Fruit fly (Drosophila melanogaster) whole organism, prepupa: ENCODE data around the gene CG6661.
A peak's percentile ranks its signal among the peaks of the same experiment; 100 is the strongest.

Experiments
- Blimp-1 ChIP-seq: fragments of 200-800 bp; sonication (Bioruptor generic); optimal IDR thresholded peaks from 3 replicates; lab custom pipeline; 2017; ENCODE audit warnings: missing biosample characterization, missing genetic modification characterization, mild to moderate bottlenecking, moderate library complexity, missing genetic modification reagents
- CG10631 ChIP-seq: fragments of 200-800 bp; sonication (Bioruptor generic); optimal IDR thresholded peaks from 2 replicates; lab custom pipeline; 2016; ENCODE audit warnings: missing biosample characterization, missing genetic modification characterization
- CG11294 ChIP-seq: fragments of 200-800 bp; sonication (Bioruptor generic); IDR thresholded peaks from 2 replicates; pipeline ENCODE4 v1.3.6; 2022; ENCODE audit warnings: missing biosample characterization, missing genetic modification characterization
- CG11762 ChIP-seq: fragments of 200-800 bp; sonication (Bioruptor generic); optimal IDR thresholded peaks from 3 replicates; lab custom pipeline; 2016; ENCODE audit warnings: missing biosample characterization, missing genetic modification characterization; ENCODE audit not compliant: insufficient read depth
- CG11902 ChIP-seq: fragments of 200-800 bp; sonication (Bioruptor generic); optimal IDR thresholded peaks from 3 replicates; lab custom pipeline; 2016; ENCODE audit warnings: missing biosample characterization, missing genetic modification characterization
- CG15336 ChIP-seq: fragments of 200-800 bp; sonication (Bioruptor generic); IDR thresholded peaks from 2 replicates; pipeline ENCODE4 v1.3.6; 2022; ENCODE audit warnings: missing biosample characterization, missing genetic modification characterization
- CG1621 ChIP-seq: fragments of 200-800 bp; sonication (Bioruptor generic); optimal IDR thresholded peaks from 3 replicates; lab custom pipeline; 2018; ENCODE audit warnings: missing biosample characterization, mild to moderate bottlenecking, missing genetic modification characterization
- CG3032 ChIP-seq: fragments of 200-800 bp; optimal IDR thresholded peaks from 2 replicates; lab custom pipeline; 2019; ENCODE audit warnings: missing biosample characterization, mild to moderate bottlenecking, missing genetic modification characterization, moderate library complexity
- CG31627 ChIP-seq: fragments of 200-800 bp; sonication (Bioruptor generic); optimal IDR thresholded peaks from 3 replicates; lab custom pipeline; 2016; ENCODE audit warnings: missing biosample characterization, missing genetic modification characterization
- CG34406 ChIP-seq: fragments of 200-800 bp; sonication (Bioruptor generic); optimal IDR thresholded peaks from 3 replicates; lab custom pipeline; 2016; ENCODE audit warnings: missing biosample characterization, missing genetic modification characterization
- CG4318 ChIP-seq: fragments of 200-800 bp; sonication (Bioruptor generic); optimal IDR thresholded peaks from 3 replicates; lab custom pipeline; 2017; ENCODE audit warnings: missing biosample characterization, mild to moderate bottlenecking, missing genetic modification characterization
- CG6276 ChIP-seq: fragments of 200-800 bp; sonication (Bioruptor generic); optimal IDR thresholded peaks from 2 replicates; lab custom pipeline; 2017; ENCODE audit warnings: missing biosample characterization, mild to moderate bottlenecking, missing genetic modification characterization
- CG6808 ChIP-seq: fragments of 200-800 bp; sonication (Bioruptor generic); optimal IDR thresholded peaks from 3 replicates; lab custom pipeline; 2017; ENCODE audit warnings: missing biosample characterization, missing genetic modification characterization, mild to moderate bottlenecking, moderate library complexity, missing genetic modification reagents
- CG6854 ChIP-seq: fragments of 200-800 bp; sonication (Bioruptor generic); optimal IDR thresholded peaks from 2 replicates; lab custom pipeline; 2017; ENCODE audit warnings: missing biosample characterization, mild to moderate bottlenecking, missing genetic modification characterization
- CG7368 ChIP-seq: fragments of 200-800 bp; sonication (Bioruptor generic); optimal IDR thresholded peaks from 3 replicates; lab custom pipeline; 2016; ENCODE audit warnings: missing biosample characterization, missing genetic modification characterization
- CG8119 ChIP-seq: fragments of 200-800 bp; sonication (Bioruptor generic); IDR thresholded peaks from 3 replicates; pipeline ENCODE4 v1.3.6; 2022; ENCODE audit warnings: missing biosample characterization, missing genetic modification characterization
- CG8319 ChIP-seq: fragments of 200-800 bp; sonication (Bioruptor generic); optimal IDR thresholded peaks from 3 replicates; lab custom pipeline; 2016; ENCODE audit warnings: missing biosample characterization, missing genetic modification characterization
- CG9139 ChIP-seq: fragments of 200-800 bp; sonication (Bioruptor generic); optimal IDR thresholded peaks from 3 replicates; lab custom pipeline; 2017; ENCODE audit warnings: missing biosample characterization, mild to moderate bottlenecking, missing genetic modification characterization
- Eip75B ChIP-seq: fragments of 200-800 bp; sonication (Bioruptor generic); optimal IDR thresholded peaks from 3 replicates; lab custom pipeline; 2016; ENCODE audit warnings: missing biosample characterization, missing genetic modification characterization
- Eip78C ChIP-seq: fragments of 200-800 bp; sonication (Bioruptor generic); peaks from one replicate; lab custom pipeline; 2016; ENCODE audit warnings: missing biosample characterization, missing genetic modification characterization
- Eip93F ChIP-seq: fragments of 200-800 bp; sonication (Bioruptor generic); optimal IDR thresholded peaks from 2 replicates; lab custom pipeline; 2016; ENCODE audit warnings: missing biosample characterization, mild to moderate bottlenecking, missing genetic modification characterization
- Ets21C ChIP-seq: fragments of 200-800 bp; sonication (Bioruptor generic); optimal IDR thresholded peaks from 3 replicates; lab custom pipeline; 2016; ENCODE audit warnings: missing biosample characterization, missing genetic modification characterization
- Ets96B ChIP-seq: fragments of 200-800 bp; optimal IDR thresholded peaks from 2 replicates; lab custom pipeline; 2019; ENCODE audit warnings: missing biosample characterization, mild to moderate bottlenecking, missing genetic modification characterization, moderate library complexity
- Gug ChIP-seq: fragments of 200-800 bp; sonication (Bioruptor generic); IDR thresholded peaks from 2 replicates; pipeline ENCODE4 v1.3.6; 2022; ENCODE audit warnings: missing biosample characterization, missing genetic modification characterization
- Hr39 ChIP-seq: fragments of 200-800 bp; sonication (Bioruptor generic); optimal IDR thresholded peaks from 2 replicates; lab custom pipeline; 2016; ENCODE audit warnings: missing biosample characterization, missing genetic modification characterization
- Hr4 ChIP-seq: fragments of 200-800 bp; sonication (Bioruptor generic); optimal IDR thresholded peaks from 3 replicates; lab custom pipeline; 2016; ENCODE audit warnings: missing biosample characterization, missing genetic modification characterization
- OdsH ChIP-seq: fragments of 200-800 bp; sonication (Bioruptor generic); optimal IDR thresholded peaks from 3 replicates; lab custom pipeline; 2016; ENCODE audit warnings: missing biosample characterization, missing genetic modification characterization
- Smox ChIP-seq: fragments of 200-800 bp; sonication (Bioruptor generic); optimal IDR thresholded peaks from 3 replicates; lab custom pipeline; 2016; ENCODE audit warnings: missing biosample characterization, missing genetic modification characterization
- Sox102F ChIP-seq: fragments of 200-800 bp; sonication (Bioruptor generic); optimal IDR thresholded peaks from 2 replicates; lab custom pipeline; 2016; ENCODE audit warnings: missing biosample characterization, mild to moderate bottlenecking, missing genetic modification characterization
- Sox14 ChIP-seq: fragments of 200-800 bp; sonication (Bioruptor generic); optimal IDR thresholded peaks from 3 replicates; lab custom pipeline; 2016; ENCODE audit warnings: missing biosample characterization, missing genetic modification characterization
- Sox15 ChIP-seq: fragments of 200-800 bp; sonication (Bioruptor generic); optimal IDR thresholded peaks from 3 replicates; lab custom pipeline; 2016; ENCODE audit warnings: missing biosample characterization, missing genetic modification characterization
- achi ChIP-seq: fragments of 200-800 bp; sonication (Bioruptor generic); optimal IDR thresholded peaks from 3 replicates; lab custom pipeline; 2016; ENCODE audit warnings: missing biosample characterization, missing genetic modification characterization
- cyc ChIP-seq: fragments of 200-800 bp; sonication (Bioruptor generic); optimal IDR thresholded peaks from 3 replicates; lab custom pipeline; 2016; ENCODE audit warnings: missing biosample characterization, missing genetic modification characterization
- dsx ChIP-seq: fragments of 200-800 bp; optimal IDR thresholded peaks from 3 replicates; lab custom pipeline; 2019; ENCODE audit warnings: missing biosample characterization, mild to moderate bottlenecking, missing genetic modification characterization, moderate library complexity; ENCODE audit not compliant: poor library complexity, severe bottlenecking
- eg ChIP-seq: fragments of 200-800 bp; sonication (Bioruptor generic); IDR thresholded peaks from 3 replicates; pipeline ENCODE4 v1.3.6; 2022; ENCODE audit warnings: missing biosample characterization, missing genetic modification characterization
- esn ChIP-seq: fragments of 200-800 bp; sonication (Bioruptor generic); optimal IDR thresholded peaks from 2 replicates; lab custom pipeline; 2016; ENCODE audit warnings: missing biosample characterization, mild to moderate bottlenecking, missing genetic modification characterization, moderate library complexity
- fd59A ChIP-seq: fragments of 200-800 bp; sonication (Bioruptor generic); optimal IDR thresholded peaks from 2 replicates; lab custom pipeline; 2017; ENCODE audit warnings: missing biosample characterization, mild to moderate bottlenecking, missing genetic modification characterization, missing genetic modification reagents
- fd85E ChIP-seq: fragments of 200-800 bp; sonication (Bioruptor generic); optimal IDR thresholded peaks from 3 replicates; lab custom pipeline; 2016; ENCODE audit warnings: missing biosample characterization, missing genetic modification characterization
- fkh ChIP-seq: fragments of 200-800 bp; sonication (Bioruptor generic); optimal IDR thresholded peaks from 3 replicates; lab custom pipeline; 2017; ENCODE audit warnings: missing biosample characterization, mild to moderate bottlenecking, missing genetic modification characterization, moderate library complexity
- lz ChIP-seq: fragments of 200-800 bp; sonication (Bioruptor generic); optimal IDR thresholded peaks from 3 replicates; lab custom pipeline; 2016; ENCODE audit warnings: missing biosample characterization, missing genetic modification characterization
- net ChIP-seq: fragments of 200-800 bp; sonication (Bioruptor generic); optimal IDR thresholded peaks from 3 replicates; lab custom pipeline; 2016; ENCODE audit warnings: missing biosample characterization, missing genetic modification characterization
- pdm3 ChIP-seq: fragments of 200-800 bp; sonication (Bioruptor generic); optimal IDR thresholded peaks from 3 replicates; lab custom pipeline; 2016; ENCODE audit warnings: missing biosample characterization, missing genetic modification characterization
- salr ChIP-seq, 2 experiments: fragments of 200-800 bp; sonication (Bioruptor generic); optimal IDR thresholded peaks; 3 replicates each; lab custom pipeline; 2016 to 2018; ENCODE audit warnings: missing biosample characterization in 2 of 2, missing genetic modification characterization in 2 of 2, mild to moderate bottlenecking in 1 of 2
- spab ChIP-seq: fragments of 200-800 bp; sonication (Bioruptor generic); optimal IDR thresholded peaks from 2 replicates; lab custom pipeline; 2017; ENCODE audit warnings: missing biosample characterization, mild to moderate bottlenecking, missing genetic modification characterization, missing genetic modification reagents
- ss ChIP-seq, 2 experiments: fragments of 200-800 bp; sonication (Bioruptor generic); optimal IDR thresholded peaks; 2 replicates in 1 of 2; 3 replicates in 1 of 2; lab custom pipeline; 2017 to 2018; ENCODE audit warnings: mild to moderate bottlenecking in 2 of 2, missing biosample characterization in 2 of 2, missing genetic modification characterization in 2 of 2, moderate library complexity in 1 of 2
- topi ChIP-seq: fragments of 200-800 bp; sonication (Bioruptor generic); optimal IDR thresholded peaks from 3 replicates; lab custom pipeline; 2016; ENCODE audit warnings: missing biosample characterization, missing genetic modification characterization
- vri ChIP-seq: fragments of 200-800 bp; sonication (Bioruptor generic); optimal IDR thresholded peaks from 3 replicates; lab custom pipeline; 2016; ENCODE audit warnings: missing biosample characterization, mild to moderate bottlenecking, missing genetic modification characterization

Gene CG6661

dm6 chr3L:14056816-14057215 lies 22.2 kb downstream of the CG6661 start:
- TF ChIP-seq eg (GFP tag; lab: Robert Waterston, UW) (no peak), pdm3 (GFP tag; lab: Kevin White, UChicago) (no peak), esn (GFP tag; lab: Kevin White, UChicago) (no peak), fkh (GFP tag; lab: Kevin White, UChicago) (peak; percentile 74), CG6808 (GFP tag; lab: Kevin White, UChicago) (no peak), fd59A (GFP tag; lab: Kevin White, UChicago) (no peak)

- TF ChIP-seq esn (GFP tag; lab: Kevin White, UChicago) = peak; percentile 53
- peak; percentile 54 for TF ChIP-seq CG6808 (GFP tag; lab: Kevin White, UChicago)
- TF ChIP-seq CG8119 (GFP tag; lab: Robert Waterston, UW) = no peak
- TF ChIP-seq net (GFP tag; lab: Kevin White, UChicago) = peak; percentile 50
- no peak for TF ChIP-seq fd85E (GFP tag; lab: Kevin White, UChicago)
- TF ChIP-seq CG1621 = no peak
- TF ChIP-seq CG6854 (GFP tag; lab: Kevin White, UChicago) = peak; percentile 49
- no peak for TF ChIP-seq CG11762
- no peak for TF ChIP-seq CG11902 (GFP tag; lab: Kevin White, UChicago)
- peak; percentile 37 for TF ChIP-seq cyc (GFP tag; lab: Kevin White, UChicago)
- no peak for TF ChIP-seq Hr4 (GFP tag; lab: Kevin White, UChicago)
- TF ChIP-seq CG9139 (GFP tag; lab: Kevin White, UChicago) = peak; percentile 49
- peak; percentile 51 for TF ChIP-seq achi (GFP tag; lab: Kevin White, UChicago)
- no peak for TF ChIP-seq CG11294 (GFP tag; lab: Robert Waterston, UW)
- peak; percentile 25 for TF ChIP-seq Sox15 (GFP tag; lab: Kevin White, UChicago)
- TF ChIP-seq fkh (GFP tag; lab: Kevin White, UChicago) = peak; percentile 29
- TF ChIP-seq vri = no peak
- TF ChIP-seq CG10631 (GFP tag; lab: Kevin White, UChicago) = peak; percentile 17
- TF ChIP-seq Ets21C (GFP tag; lab: Kevin White, UChicago) = no peak
- peak; percentile 5 for TF ChIP-seq CG8319
- TF ChIP-seq CG7368 (GFP tag; lab: Kevin White, UChicago) = peak; percentile 18
- 0 out of 2 replicates have a peak, but pooled peaks have one; percentile 17 for TF ChIP-seq CG15336
- TF ChIP-seq Blimp-1 (GFP tag; lab: Kevin White, UChicago) = no peak
- peak; percentile 51 for TF ChIP-seq Sox102F
- TF ChIP-seq dsx (GFP tag; lab: Kevin White, UChicago) = peak; percentile 24
- TF ChIP-seq Eip78C (GFP tag; lab: Kevin White, UChicago) = peak; percentile 82
- no peak for TF ChIP-seq Smox
- no peak for TF ChIP-seq fd59A (GFP tag; lab: Kevin White, UChicago)
- TF ChIP-seq Eip75B (GFP tag; lab: Kevin White, UChicago) = peak; percentile 28
- no peak for TF ChIP-seq Eip93F (GFP tag; lab: Kevin White, UChicago)
- no peak for TF ChIP-seq salr (GFP tag; optimal IDR thresholded peaks at IDR 0.05; lab: Kevin White, UChicago)
- TF ChIP-seq topi (GFP tag; lab: Kevin White, UChicago) = peak; percentile 46
- peak; percentile 58 to 80 for TF ChIP-seq ss (GFP tag; optimal IDR thresholded peaks at IDR 0.05; lab: Kevin White, UChicago)
- TF ChIP-seq pdm3 (GFP tag; lab: Kevin White, UChicago) = peak; percentile 52
- peak; percentile 25 for TF ChIP-seq OdsH (GFP tag; lab: Kevin White, UChicago)
- peak; percentile 8 for TF ChIP-seq spab (GFP tag; lab: Kevin White, UChicago)
- peak; percentile 36 for TF ChIP-seq lz
- peak; percentile 35 for TF ChIP-seq CG34406 (GFP tag; lab: Kevin White, UChicago)
- TF ChIP-seq Sox14 (GFP tag; lab: Kevin White, UChicago) = no peak
- TF ChIP-seq CG3032 (tag; lab: Kevin White, UChicago) = peak; percentile 20
- TF ChIP-seq CG6276 (GFP tag; lab: Kevin White, UChicago) = peak; percentile 30
- TF ChIP-seq Ets96B (tag; lab: Kevin White, UChicago) = peak; percentile 3
- peak; percentile 25; the same call in 1 of the 2 replicates for TF ChIP-seq Gug
- peak; percentile 39 for TF ChIP-seq Hr39 (GFP tag; lab: Kevin White, UChicago)
- no peak for TF ChIP-seq CG4318 (GFP tag; lab: Kevin White, UChicago)
- TF ChIP-seq CG31627 (GFP tag; lab: Kevin White, UChicago) = peak; percentile 39
Observed at dm6 chr3L:14059266-14059974, 24.8 kb downstream of the CG6661 start.
